Worm (Caenorhabditis elegans): ENCODE results near the gene cylc-1.
A peak's percentile ranks its signal among the peaks of the same experiment; 100 is the strongest.
"Not testable (repeated sequence)": the region's sequence is repeated elsewhere in the genome, so short reads cannot be mapped to it uniquely, and the experiment has no call there.

Gene cylc-1

DNA sequence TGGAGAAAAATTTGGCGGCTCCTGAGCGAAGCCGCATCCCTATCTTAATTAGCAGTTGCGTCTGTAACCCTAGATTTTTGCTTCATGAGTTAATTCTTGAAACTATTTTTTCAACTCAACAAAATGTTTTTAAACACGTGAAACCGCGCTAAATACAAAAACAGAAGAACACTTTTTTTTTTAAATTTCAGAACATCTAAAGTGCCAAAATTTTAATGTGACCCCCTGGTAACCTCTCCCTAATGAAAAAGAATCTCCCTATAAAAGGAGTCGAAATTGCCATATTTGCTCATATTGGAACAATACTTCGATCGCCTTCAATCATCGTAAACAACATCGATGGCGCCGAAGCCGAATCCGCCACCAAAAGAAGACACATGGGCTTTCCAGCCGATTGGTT is 980 bp upstream of the cylc-1 start, which contains the start of gene nsph-4.1:
Gene nsph-4.1 (plus strand): TSS at position 301 of the 400 bp plus-strand sequence.
- not testable (repeated sequence) for TF ChIP-seq mxl-2 (GFP tag; conservative IDR thresholded peaks at IDR 0.05); pqm-1 (tag; optimal IDR thresholded peaks at IDR 0.05); aha-1 (tag)

- no peak for TF ChIP-seq attf-4 (tag; optimal IDR thresholded peaks at IDR 0.05)
- TF ChIP-seq vab-7 (GFP tag; IDR thresholded peaks at IDR 0.05): no peak
- no peak for TF ChIP-seq aha-1 (tag)
- TF ChIP-seq egl-43 (GFP tag; IDR thresholded peaks at IDR 0.05): no peak
- TF ChIP-seq aly-2 (tag; optimal IDR thresholded peaks at IDR 0.05): no peak
- no peak for TF ChIP-seq lim-7 (GFP tag; IDR thresholded peaks at IDR 0.05)
- TF ChIP-seq mdt-29 (GFP tag; IDR thresholded peaks at IDR 0.05): no peak
- no peak for TF ChIP-seq nhr-10 (tag; optimal IDR thresholded peaks at IDR 0.05)
- no peak for TF ChIP-seq ces-1 (GFP tag; optimal IDR thresholded peaks at IDR 0.05)
- no peak for TF ChIP-seq dpl-1 (GFP tag; optimal IDR thresholded peaks at IDR 0.05)
- no peak for TF ChIP-seq Y105C5A.15 (GFP tag; IDR thresholded peaks at IDR 0.05)
- TF ChIP-seq zfp-2 (tag; optimal IDR thresholded peaks at IDR 0.05): no peak
Observed at ce11 chrIV:5224238-5224637, 1.3 kb downstream of the cylc-1 start, which contains the start of gene Y59E9AL.8. Gene Y59E9AL.8, minus strand, starts transcription at chrIV:5224338.

DNA sequence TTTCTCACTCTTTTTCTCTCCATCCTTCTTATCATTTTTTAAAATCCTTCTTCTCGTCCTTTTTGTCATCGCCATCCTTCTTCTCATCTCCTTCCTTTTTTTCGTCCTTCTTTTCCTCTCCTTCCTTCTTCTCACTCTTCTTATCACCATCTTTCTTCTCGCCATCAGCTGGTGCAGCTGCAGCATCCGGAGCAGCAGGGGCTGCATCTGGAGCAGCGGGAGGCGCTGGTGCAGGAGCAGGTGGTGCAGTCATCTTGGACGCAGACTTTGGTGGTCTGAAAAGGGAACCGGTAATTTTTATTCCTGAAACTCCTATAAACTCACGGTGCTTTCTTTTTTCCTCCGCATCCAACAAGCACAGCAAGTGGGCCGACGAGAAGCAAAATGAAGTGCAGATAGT is 3.9 kb downstream of the cylc-1 start:
- TF ChIP-seq aha-1 (tag) (peak; percentile 65), R02D3.7 (tag; optimal IDR thresholded peaks at IDR 0.05) (no peak), dmd-8 (GFP tag; IDR thresholded peaks at IDR 0.05) (0 out of 2 replicates have a peak, but pooled peaks have one; percentile 18), hlh-30 (tag; optimal IDR thresholded peaks at IDR 0.05; ENCODE audit: insufficient read depth) (no peak), mxl-2 (GFP tag; conservative IDR thresholded peaks at IDR 0.05) (no peak), set-16 (GFP tag; IDR thresholded peaks at IDR 0.05) (peak; percentile 89), nhr-42 (GFP tag; IDR thresholded peaks at IDR 0.05) (no peak), Y105C5A.15 (GFP tag; IDR thresholded peaks at IDR 0.05) (0 out of 2 replicates have a peak, but pooled peaks have one; percentile 15), dmd-9 (GFP tag; IDR thresholded peaks at IDR 0.05) (no peak), rbr-2 (tag; optimal IDR thresholded peaks at IDR 0.05) (no peak)

DNA sequence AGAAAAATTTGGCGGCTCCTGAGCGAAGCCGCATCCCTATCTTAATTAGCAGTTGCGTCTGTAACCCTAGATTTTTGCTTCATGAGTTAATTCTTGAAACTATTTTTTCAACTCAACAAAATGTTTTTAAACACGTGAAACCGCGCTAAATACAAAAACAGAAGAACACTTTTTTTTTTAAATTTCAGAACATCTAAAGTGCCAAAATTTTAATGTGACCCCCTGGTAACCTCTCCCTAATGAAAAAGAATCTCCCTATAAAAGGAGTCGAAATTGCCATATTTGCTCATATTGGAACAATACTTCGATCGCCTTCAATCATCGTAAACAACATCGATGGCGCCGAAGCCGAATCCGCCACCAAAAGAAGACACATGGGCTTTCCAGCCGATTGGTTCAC is 7.1 kb downstream of the cylc-1 start, which contains the start of gene nsph-4.2:
Gene nsph-4.2 (plus strand): TSS at position 301 of the 400 bp plus-strand sequence.
- not testable (repeated sequence) for TF ChIP-seq lin-13, fkh-10, nhr-111 (GFP tag; optimal IDR thresholded peaks at IDR 0.05)

DNA sequence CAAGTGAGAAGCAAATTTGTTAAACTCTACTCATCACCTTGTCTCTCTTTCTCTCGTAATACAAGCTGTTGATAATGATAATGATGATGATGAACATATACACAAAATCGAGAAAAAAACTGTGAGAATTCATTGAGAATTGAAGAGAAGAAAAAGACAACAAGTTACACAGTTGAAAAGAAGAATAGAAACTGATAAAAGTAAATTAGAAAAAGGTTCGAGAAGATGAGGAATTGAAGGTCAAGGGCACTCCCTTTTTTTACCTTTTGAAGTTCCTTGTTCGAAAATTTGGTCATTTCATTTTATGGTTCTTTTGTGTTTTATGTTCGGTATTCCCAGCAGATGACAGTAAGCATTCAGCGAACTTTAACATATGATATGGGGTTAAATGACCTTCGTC is 9.2 kb downstream of the cylc-1 start:
- TF ChIP-seq daf-16 (GFP tag; optimal IDR thresholded peaks at IDR 0.05) (no peak), daf-16 (tag; optimal IDR thresholded peaks at IDR 0.05) (no peak), F44E2.7 (GFP tag; IDR thresholded peaks at IDR 0.05) (no peak), daf-8 (GFP tag; IDR thresholded peaks at IDR 0.05) (no peak), gei-8 (GFP tag; optimal IDR thresholded peaks at IDR 0.05) (no peak), tag-97 (GFP tag; IDR thresholded peaks at IDR 0.05) (no peak), jun-1 (tag; optimal IDR thresholded peaks at IDR 0.05) (no peak), nhr-76 (tag; optimal IDR thresholded peaks at IDR 0.05) (peak; percentile 15), D1046.2 (GFP tag; IDR thresholded peaks at IDR 0.05) (no peak), dve-1 (tag; optimal IDR thresholded peaks at IDR 0.05; ENCODE audit: insufficient read depth) (peak; percentile 7), nhr-25 (tag; optimal IDR thresholded peaks at IDR 0.05; ENCODE audit: borderline replicate concordance, insufficient read depth) (peak; percentile 49), aly-2 (tag; optimal IDR thresholded peaks at IDR 0.05) (no peak), lin-39 (tag; optimal IDR thresholded peaks at IDR 0.05) (no peak), rbr-2 (tag; optimal IDR thresholded peaks at IDR 0.05) (no peak), F10B5.3 (tag; optimal IDR thresholded peaks at IDR 0.05) (no peak), lin-1 (GFP tag; IDR thresholded peaks at IDR 0.05) (no peak), Y48G9A.11 (GFP tag; IDR thresholded peaks at IDR 0.05) (no peak), nhr-6 (tag; optimal IDR thresholded peaks at IDR 0.05) (no peak), nhr-237 (tag; optimal IDR thresholded peaks at IDR 0.05) (no peak), nhr-28 (tag; optimal IDR thresholded peaks at IDR 0.05) (peak; percentile 48), ceh-20 (GFP tag; IDR thresholded peaks at IDR 0.05) (no peak), tra-1 (GFP tag; IDR thresholded peaks at IDR 0.05) (no peak), vab-7 (GFP tag; IDR thresholded peaks at IDR 0.05) (no peak), egl-27 (tag; optimal IDR thresholded peaks at IDR 0.05) (no peak)

All from whole organism, L4 larva.